Fruit fly (Drosophila melanogaster): ENCODE measurements around the gene Gr23a.
A peak's percentile ranks its signal among the peaks of the same experiment; 100 is the strongest.

Gr23a gene

dm6 chr2L:2720368-2720767 is 50.7 kb downstream of the Gr23a start (continued):
- TF ChIP-seq CG33213 (GFP tag; optimal IDR thresholded peaks at IDR 0.05) = no peak
- no peak for TF ChIP-seq CG15696 (tag; optimal IDR thresholded peaks at IDR 0.05)
- TF ChIP-seq ewg (GFP tag; optimal IDR thresholded peaks at IDR 0.05) = no peak
- TF ChIP-seq CG10565 (GFP tag; optimal IDR thresholded peaks at IDR 0.05) = no peak
- TF ChIP-seq CG12104 (GFP tag; optimal IDR thresholded peaks at IDR 0.05) = no peak
- 0 out of 2 replicates have a peak, but pooled peaks have one; percentile 40 for TF ChIP-seq Oaz (GFP tag; IDR thresholded peaks at IDR 0.05)
- no peak for TF ChIP-seq org-1 (GFP tag; optimal IDR thresholded peaks at IDR 0.05)
- no peak for TF ChIP-seq CG6854 (GFP tag; optimal IDR thresholded peaks at IDR 0.05)
- peak; percentile 33; the same call in 1 of the 2 replicates for TF ChIP-seq Ada2b (GFP tag; IDR thresholded peaks at IDR 0.05)
- TF ChIP-seq CG17359 (tag; optimal IDR thresholded peaks at IDR 0.05) = no peak
- TF ChIP-seq Lim3 (GFP tag; IDR thresholded peaks at IDR 0.05) = no peak
- TF ChIP-seq sob (GFP tag; IDR thresholded peaks at IDR 0.05) = no peak
- TF ChIP-seq CG1792 (GFP tag; optimal IDR thresholded peaks at IDR 0.05) = no peak
- TF ChIP-seq CG7987 (GFP tag; optimal IDR thresholded peaks at IDR 0.05) = no peak
- no peak for TF ChIP-seq CG8388 (GFP tag; optimal IDR thresholded peaks at IDR 0.05)
- no peak for TF ChIP-seq nom (GFP tag; optimal IDR thresholded peaks at IDR 0.05)
- no peak for TF ChIP-seq btn (GFP tag; optimal IDR thresholded peaks at IDR 0.05)
- no peak for TF ChIP-seq CG3838 (GFP tag; optimal IDR thresholded peaks at IDR 0.05)
- 0 out of 2 replicates have a peak, but pooled peaks have one; percentile 4 for TF ChIP-seq CG3847 (GFP tag; IDR thresholded peaks at IDR 0.05)
- no peak for TF ChIP-seq danr (GFP tag; IDR thresholded peaks at IDR 0.05)
- no peak for TF ChIP-seq gcm2 (GFP tag; optimal IDR thresholded peaks at IDR 0.05)
- no peak for TF ChIP-seq Hr39 (optimal IDR thresholded peaks at IDR 0.05)
- no peak for TF ChIP-seq CG1647 (GFP tag; optimal IDR thresholded peaks at IDR 0.05)
- TF ChIP-seq z (GFP tag; IDR thresholded peaks at IDR 0.05) = no peak
- TF ChIP-seq CG18764 (GFP tag; optimal IDR thresholded peaks at IDR 0.05) = no peak
- TF ChIP-seq CG5180 (GFP tag; optimal IDR thresholded peaks at IDR 0.05) = no peak
- TF ChIP-seq CG31388 (GFP tag; optimal IDR thresholded peaks at IDR 0.05) = no peak
- no peak for TF ChIP-seq CG4282 (GFP tag; optimal IDR thresholded peaks at IDR 0.05)
- no peak for TF ChIP-seq CG11093 (GFP tag; IDR thresholded peaks at IDR 0.05)
- TF ChIP-seq mld (GFP tag; IDR thresholded peaks at IDR 0.05; ENCODE audit: partially characterized antibody) = no peak
- TF ChIP-seq lab (GFP tag; optimal IDR thresholded peaks at IDR 0.05) = peak; percentile 51
- no peak for TF ChIP-seq CG4707 (GFP tag; optimal IDR thresholded peaks at IDR 0.05)
- TF ChIP-seq YL-1 (GFP tag; optimal IDR thresholded peaks at IDR 0.05) = no peak
- no peak for TF ChIP-seq HHEX (GFP tag; optimal IDR thresholded peaks at IDR 0.05)
- TF ChIP-seq H15 (GFP tag; IDR thresholded peaks at IDR 0.05) = no peak
- TF ChIP-seq CG11456 (GFP tag; IDR thresholded peaks at IDR 0.05) = peak; percentile 43; the same call in 1 of the 3 replicates
- no peak for TF ChIP-seq Dfd (GFP tag; optimal IDR thresholded peaks at IDR 0.05)
- no peak for TF ChIP-seq Dad (GFP tag; optimal IDR thresholded peaks at IDR 0.05)
- no peak for TF ChIP-seq shn (GFP tag; optimal IDR thresholded peaks at IDR 0.05)
- no peak for TF ChIP-seq CG6791 (GFP tag; IDR thresholded peaks at IDR 0.05; ENCODE audit: partially characterized antibody)
- TF ChIP-seq mam (GFP tag; optimal IDR thresholded peaks at IDR 0.05) = peak; percentile 13
- no peak for TF ChIP-seq CG11696 (GFP tag; IDR thresholded peaks at IDR 0.05)
- no peak for TF ChIP-seq Optix (GFP tag; IDR thresholded peaks at IDR 0.05)
- TF ChIP-seq unpg (GFP tag; optimal IDR thresholded peaks at IDR 0.05) = no peak
- TF ChIP-seq pfk (GFP tag; optimal IDR thresholded peaks at IDR 0.05) = no peak
- no peak for TF ChIP-seq inv (GFP tag; IDR thresholded peaks at IDR 0.05; ENCODE audit: partially characterized antibody)
- TF ChIP-seq CG4424 (GFP tag; optimal IDR thresholded peaks at IDR 0.05) = no peak
- TF ChIP-seq al (GFP tag; IDR thresholded peaks at IDR 0.05) = no peak
- TF ChIP-seq Chrac-16 (GFP tag; optimal IDR thresholded peaks at IDR 0.05) = no peak
- TF ChIP-seq chif (GFP tag; optimal IDR thresholded peaks at IDR 0.05) = no peak
- no peak for TF ChIP-seq Dp (GFP tag; optimal IDR thresholded peaks at IDR 0.05)
- no peak for TF ChIP-seq CG1529 (GFP tag; optimal IDR thresholded peaks at IDR 0.05)

All from whole organism, embryonic.